Worm (Caenorhabditis elegans) whole organism, late embryonic: ENCODE results near the gene unc-1.

ENCODE experiments used
- ama-1 ChIP-seq: fragments of 150-350 bp; optimal IDR thresholded peaks from 2 replicates; lab custom pipeline; 2014
- ceh-34 ChIP-seq: sonication (generic microtip); optimal IDR thresholded peaks from 2 replicates; lab custom pipeline; 2016; ENCODE audit warnings: mild to moderate bottlenecking, missing genetic modification characterization, missing compliant biosample characterization
- dve-1 ChIP-seq: sonication (generic microtip); optimal IDR thresholded peaks from 2 replicates; lab custom pipeline; 2017; ENCODE audit warnings: antibody characterized with exemption, mild to moderate bottlenecking, missing genetic modification characterization, missing compliant biosample characterization
- fkh-10 ChIP-seq: fragments of 150-350 bp; optimal IDR thresholded peaks from 2 replicates; lab custom pipeline; 2014; ENCODE audit warnings: missing biosample characterization, missing genetic modification reagents, missing genetic modification characterization
- nfya-1 ChIP-seq: sonication (generic microtip); optimal IDR thresholded peaks from 2 replicates; lab custom pipeline; 2017; ENCODE audit warnings: missing genetic modification characterization, mild to moderate bottlenecking, missing compliant biosample characterization, antibody characterized with exemption, moderate library complexity
- nhr-11 ChIP-seq: fragments of 150-350 bp; optimal IDR thresholded peaks from 2 replicates; lab custom pipeline; 2014; ENCODE audit warnings: missing biosample characterization, missing genetic modification characterization
- npax-4 ChIP-seq: sonication (generic microtip); optimal IDR thresholded peaks from 2 replicates; lab custom pipeline; 2016; ENCODE audit warnings: missing genetic modification characterization, missing compliant biosample characterization
- pha-2 ChIP-seq: sonication (generic microtip); optimal IDR thresholded peaks from 2 replicates; lab custom pipeline; 2017; ENCODE audit warnings: mild to moderate bottlenecking, missing genetic modification characterization, missing compliant biosample characterization
- rnt-1 ChIP-seq: sonication (generic microtip); optimal IDR thresholded peaks from 2 replicates; lab custom pipeline; 2016; ENCODE audit warnings: missing genetic modification characterization, missing compliant biosample characterization
- tbx-2 ChIP-seq: sonication (generic microtip); optimal IDR thresholded peaks from 2 replicates; lab custom pipeline; 2016; ENCODE audit warnings: missing genetic modification characterization, missing compliant biosample characterization
- unc-86 ChIP-seq: sonication (generic microtip); optimal IDR thresholded peaks from 2 replicates; lab custom pipeline; 2016; ENCODE audit warnings: missing genetic modification characterization, missing compliant biosample characterization

ce11 chrX:1017456-1017855 is 44.8 kb downstream of the unc-1 start, which contains the start of the genes F55A4.13 and nlf-1:
- no peak for TF ChIP-seq ama-1 (lab: Kevin White, UChicago)
- no peak for TF ChIP-seq ceh-34 (tag; lab: Kevin White, UChicago)
- TF ChIP-seq dve-1 (tag; lab: Kevin White, UChicago) = no peak
- no peak for TF ChIP-seq nhr-11 (tag; lab: Kevin White, UChicago)
- no peak for TF ChIP-seq tbx-2
- no peak for TF ChIP-seq npax-4 (tag; lab: Kevin White, UChicago)
- no peak for TF ChIP-seq unc-86 (tag; lab: Kevin White, UChicago)
- TF ChIP-seq pha-2 (tag; lab: Kevin White, UChicago) = no peak
- TF ChIP-seq rnt-1 (tag; lab: Kevin White, UChicago) = no peak
- TF ChIP-seq fkh-10 = no peak
- no peak for TF ChIP-seq nfya-1 (tag; lab: Kevin White, UChicago)
